Worm (Caenorhabditis elegans) whole organism, L4/young adult: ENCODE data around the gene gpr-1.

Source experiments
- W03F9.2 ChIP-seq: fragments of 150-350 bp; optimal IDR thresholded peaks from 2 replicates; lab custom pipeline; 2014; ENCODE audit warnings: missing biosample characterization, missing genetic modification characterization
- him-1 ChIP-seq: sonication (generic microtip); optimal IDR thresholded peaks from 2 replicates; lab custom pipeline; 2016; ENCODE audit warnings: missing genotype, missing genetic modification reagents, missing genetic modification characterization, missing compliant biosample characterization

DNA sequence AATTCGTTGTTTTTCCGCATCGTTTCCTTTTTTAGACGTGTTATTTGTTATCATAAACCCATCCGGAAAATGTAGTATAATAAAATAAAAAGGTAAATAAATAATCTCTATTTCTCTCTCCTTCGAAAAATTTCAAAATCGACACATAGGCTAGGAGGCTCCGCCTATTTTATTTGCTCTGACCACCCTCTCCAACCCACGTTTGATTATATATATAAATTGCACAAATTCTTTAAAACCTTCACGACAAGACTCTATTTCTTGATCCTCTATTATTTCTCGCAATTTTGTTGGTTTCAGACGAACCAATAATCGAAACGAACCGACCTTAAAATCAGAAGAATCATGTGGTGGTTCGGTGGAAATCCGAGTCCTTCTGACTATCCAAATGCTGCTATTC, 47.9 kb upstream of the gpr-1 start, which contains the start of gene doxa-1:
- TF ChIP-seq him-1 (tag; lab: Kevin White, UChicago) (no peak), W03F9.2 (no peak)
